Worm (Caenorhabditis elegans): ENCODE results near the gene nca-2.

The nca-2 gene

DNA sequence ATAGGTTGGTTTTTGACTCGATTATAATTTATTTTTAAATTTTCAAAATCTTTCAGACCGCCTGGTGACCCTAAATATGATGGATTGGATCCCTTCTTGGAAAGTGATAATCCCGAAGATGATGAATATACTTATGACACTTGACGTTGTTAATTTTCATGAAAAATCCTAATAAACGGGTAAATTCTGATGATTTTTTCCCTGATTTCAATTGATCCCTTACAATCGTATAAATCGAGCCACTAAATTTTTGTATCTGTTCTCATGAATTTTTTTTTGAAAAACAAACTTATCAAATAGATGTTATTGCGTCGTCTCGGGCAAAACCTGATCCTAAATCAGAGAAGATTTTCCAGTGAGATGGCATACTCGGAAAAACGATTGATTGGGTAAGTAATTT, 57.6 kb downstream of the nca-2 start, which contains the start of gene R144.13:
Gene R144.13 (plus strand): TSS at position 301 of the 400 bp plus-strand sequence.
- TF ChIP-seq ceh-34 (tag; optimal IDR thresholded peaks at IDR 0.05): no peak
- no peak for TF ChIP-seq fkh-6 (tag; optimal IDR thresholded peaks at IDR 0.05)
- no peak for TF ChIP-seq fax-1 (tag; optimal IDR thresholded peaks at IDR 0.05)
- TF ChIP-seq pqm-1 (tag; optimal IDR thresholded peaks at IDR 0.05): no peak
- no peak for TF ChIP-seq C08G9.2 (tag; optimal IDR thresholded peaks at IDR 0.05)
- TF ChIP-seq pha-2 (tag; optimal IDR thresholded peaks at IDR 0.05): no peak
- no peak for TF ChIP-seq rnt-1 (tag; optimal IDR thresholded peaks at IDR 0.05)
- TF ChIP-seq elt-2 (tag; optimal IDR thresholded peaks at IDR 0.05): no peak
- TF ChIP-seq unc-86 (tag; optimal IDR thresholded peaks at IDR 0.05): no peak
- TF ChIP-seq dmd-4 (tag; optimal IDR thresholded peaks at IDR 0.05; ENCODE audit: borderline replicate concordance): no peak
- no peak for TF ChIP-seq dve-1 (tag; optimal IDR thresholded peaks at IDR 0.05)
- no peak for TF ChIP-seq mec-3 (tag; optimal IDR thresholded peaks at IDR 0.05; ENCODE audit: borderline replicate concordance)
- no peak for TF ChIP-seq ceh-24 (tag; optimal IDR thresholded peaks at IDR 0.05)
- TF ChIP-seq ceh-31 (tag; optimal IDR thresholded peaks at IDR 0.05): no peak
- TF ChIP-seq ceh-6 (GFP tag; optimal IDR thresholded peaks at IDR 0.05): no peak
- no peak for TF ChIP-seq K09A11.1 (tag; optimal IDR thresholded peaks at IDR 0.05; ENCODE audit: insufficient read depth)
- no peak for TF ChIP-seq nfya-1 (tag; optimal IDR thresholded peaks at IDR 0.05)
- TF ChIP-seq pax-1 (tag; optimal IDR thresholded peaks at IDR 0.05): no peak
- no peak for TF ChIP-seq ttx-3 (tag; optimal IDR thresholded peaks at IDR 0.05)
- TF ChIP-seq T23F11.4 (GFP tag; optimal IDR thresholded peaks at IDR 0.05): no peak

DNA sequence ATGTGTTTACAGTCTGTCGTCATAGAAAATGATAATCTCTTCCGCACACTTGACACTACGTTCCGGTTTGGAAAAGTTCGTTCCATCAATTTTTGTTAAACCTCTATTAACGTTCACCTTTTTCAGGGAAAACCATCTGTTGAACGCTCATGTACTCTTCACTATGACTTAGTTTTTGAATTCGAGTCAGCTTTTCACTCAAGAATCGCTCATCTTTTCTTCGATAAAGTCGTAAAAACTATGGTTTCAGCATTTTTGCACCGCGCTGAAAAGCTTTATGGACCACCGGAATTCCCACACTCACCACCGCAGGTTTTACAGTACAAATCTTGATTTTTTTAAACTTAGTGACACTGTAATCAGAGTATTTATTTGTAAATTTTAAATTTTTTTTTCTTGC, 58.3 kb downstream of the nca-2 start:
- TF ChIP-seq che-1 (tag; optimal IDR thresholded peaks at IDR 0.05) (no peak), pha-2 (tag; optimal IDR thresholded peaks at IDR 0.05) (no peak), pqm-1 (tag; optimal IDR thresholded peaks at IDR 0.05) (no peak), K09A11.1 (tag; optimal IDR thresholded peaks at IDR 0.05; ENCODE audit: insufficient read depth) (no peak), elt-2 (tag; optimal IDR thresholded peaks at IDR 0.05) (no peak), Y22D7AL.16 (tag; optimal IDR thresholded peaks at IDR 0.05) (no peak)

DNA sequence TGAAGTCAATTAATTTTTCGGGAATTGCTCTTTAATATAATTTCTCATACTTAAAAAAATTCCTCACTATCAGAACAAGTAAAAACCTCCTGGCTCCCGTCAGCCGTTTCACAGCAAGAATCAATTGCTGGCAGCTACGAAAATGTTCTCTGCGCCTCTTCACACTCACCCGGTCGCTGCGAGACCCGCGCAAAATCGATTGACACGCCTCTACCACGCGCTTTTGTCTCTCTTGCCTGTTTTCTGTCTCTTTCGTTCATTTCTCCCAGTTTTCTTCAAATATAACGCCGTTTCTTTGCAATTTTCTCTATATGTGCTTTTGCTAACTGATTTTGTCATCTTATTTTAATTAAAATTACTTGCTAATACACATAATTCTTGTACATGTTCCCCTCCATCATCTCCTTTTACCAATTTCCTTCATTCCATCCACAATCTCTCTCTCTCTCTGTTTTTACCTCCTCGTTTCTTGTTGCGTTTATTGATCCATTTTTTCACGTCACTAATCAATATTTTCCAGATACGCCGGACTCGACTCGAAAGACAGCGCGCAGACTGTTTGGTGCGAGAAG, 59.1 kb downstream of the nca-2 start, which contains the start of gene pcf-11:
Gene pcf-11 (plus strand): TSS at position 522 of the 572 bp plus-strand sequence.
- TF ChIP-seq nhr-11 (tag; optimal IDR thresholded peaks at IDR 0.05) (no peak), ceh-31 (tag; optimal IDR thresholded peaks at IDR 0.05) (peak; percentile 53), pqm-1 (tag; optimal IDR thresholded peaks at IDR 0.05) (no peak), ama-1 (optimal IDR thresholded peaks at IDR 0.05) (no peak), ceh-9 (tag; optimal IDR thresholded peaks at IDR 0.05) (no peak), dmd-4 (tag; optimal IDR thresholded peaks at IDR 0.05; ENCODE audit: borderline replicate concordance) (no peak), pax-1 (tag; optimal IDR thresholded peaks at IDR 0.05) (no peak), unc-3 (GFP tag; conservative IDR thresholded peaks at IDR 0.05) (no peak), unc-3 (tag; optimal IDR thresholded peaks at IDR 0.05) (no peak), mec-3 (tag; optimal IDR thresholded peaks at IDR 0.05; ENCODE audit: borderline replicate concordance) (no peak), lim-6 (tag; optimal IDR thresholded peaks at IDR 0.05) (no peak), C38D4.7 (GFP tag; optimal IDR thresholded peaks at IDR 0.05) (no peak), C08G9.2 (tag; optimal IDR thresholded peaks at IDR 0.05) (no peak), ceh-14 (tag; optimal IDR thresholded peaks at IDR 0.05) (no peak), ztf-16 (tag; optimal IDR thresholded peaks at IDR 0.05) (no peak), ceh-18 (tag; optimal IDR thresholded peaks at IDR 0.05) (no peak), ref-2 (tag; optimal IDR thresholded peaks at IDR 0.05) (peak; percentile 63), che-1 (tag; optimal IDR thresholded peaks at IDR 0.05) (no peak), elt-2 (tag; optimal IDR thresholded peaks at IDR 0.05) (no peak), ceh-34 (tag; optimal IDR thresholded peaks at IDR 0.05) (no peak), nhr-232 (tag; optimal IDR thresholded peaks at IDR 0.05) (no peak), hlh-13 (GFP tag; optimal IDR thresholded peaks at IDR 0.05) (no peak), ceh-6 (GFP tag; optimal IDR thresholded peaks at IDR 0.05) (no peak), pros-1 (tag; optimal IDR thresholded peaks at IDR 0.05) (peak; percentile 14), hlh-8 (tag; optimal IDR thresholded peaks at IDR 0.05) (no peak), Y22D7AL.16 (tag; optimal IDR thresholded peaks at IDR 0.05) (no peak), syd-9 (tag; optimal IDR thresholded peaks at IDR 0.05) (no peak), ceh-30 (tag; optimal IDR thresholded peaks at IDR 0.05) (no peak), pha-2 (tag; optimal IDR thresholded peaks at IDR 0.05) (no peak), ceh-24 (tag; optimal IDR thresholded peaks at IDR 0.05) (no peak), fkh-10 (GFP tag; optimal IDR thresholded peaks at IDR 0.05) (no peak), lin-11 (tag; optimal IDR thresholded peaks at IDR 0.05) (no peak), zip-5 (tag; optimal IDR thresholded peaks at IDR 0.05) (no peak), fkh-6 (tag; optimal IDR thresholded peaks at IDR 0.05) (no peak), unc-42 (tag; optimal IDR thresholded peaks at IDR 0.05) (peak; percentile 27), ceh-2 (tag; optimal IDR thresholded peaks at IDR 0.05) (peak; percentile 18), fax-1 (tag; optimal IDR thresholded peaks at IDR 0.05) (no peak), pat-9 (tag; optimal IDR thresholded peaks at IDR 0.05) (no peak), unc-86 (tag; optimal IDR thresholded peaks at IDR 0.05) (peak; percentile 7), nfya-1 (tag; optimal IDR thresholded peaks at IDR 0.05) (peak; percentile 68), tbx-7 (tag; optimal IDR thresholded peaks at IDR 0.05) (no peak)

All from whole organism, late embryonic.